Worm (Caenorhabditis elegans) whole organism, L4 larva: ENCODE results near the gene ZC262.13.

ENCODE experiments used
- R02D3.7 ChIP-seq: fragments of 150-350 bp; sonication (generic microtip); optimal IDR thresholded peaks from 3 replicates; lab custom pipeline; 2014; ENCODE audit warnings: missing biosample characterization, missing genetic modification characterization
- ZK546.5 ChIP-seq, 2 experiments: sonication (generic microtip); optimal IDR thresholded peaks; 2 replicates each; lab custom pipeline; 2017; ENCODE audit warnings: missing biosample characterization in 2 of 2, missing genetic modification characterization in 2 of 2
- aly-2 ChIP-seq: sonication (generic microtip); optimal IDR thresholded peaks from 2 replicates; lab custom pipeline; 2018; ENCODE audit warnings: missing biosample characterization, missing genetic modification characterization
- fkh-10 ChIP-seq: fragments of 150-350 bp; optimal IDR thresholded peaks from 2 replicates; lab custom pipeline; 2014; ENCODE audit warnings: missing biosample characterization, missing genetic modification reagents, missing genetic modification characterization
- gei-8 ChIP-seq: fragments of 200-800 bp; sonication (Bioruptor generic); optimal IDR thresholded peaks from 2 replicates; lab custom pipeline; 2018; ENCODE audit warnings: mild to moderate bottlenecking, missing genetic modification characterization, missing compliant biosample characterization
- lsy-2 ChIP-seq, 2 experiments: fragments of 150-350 bp in 1 of 2; sonication (generic microtip) in 1 of 2; optimal IDR thresholded peaks; 2 replicates each; lab custom pipeline; 2014 to 2017; ENCODE audit warnings: missing biosample characterization in 2 of 2, missing genetic modification characterization in 2 of 2
- mdl-1 ChIP-seq, 2 experiments: fragments of 150-350 bp in 1 of 2; sonication (generic microtip) in 1 of 2; optimal IDR thresholded peaks; 2 replicates each; lab custom pipeline; 2014 to 2017; ENCODE audit warnings: missing biosample characterization in 2 of 2, missing genetic modification characterization in 2 of 2
- pqm-1 ChIP-seq: sonication (generic microtip); optimal IDR thresholded peaks from 2 replicates; lab custom pipeline; 2017; ENCODE audit warnings: missing biosample characterization, missing genetic modification characterization
- tag-97 ChIP-seq: fragments of 200-800 bp; sonication (Bioruptor generic); IDR thresholded peaks from 2 replicates; pipeline ENCODE4 v1.3.6; 2022; ENCODE audit warnings: missing genetic modification characterization, missing compliant biosample characterization

DNA sequence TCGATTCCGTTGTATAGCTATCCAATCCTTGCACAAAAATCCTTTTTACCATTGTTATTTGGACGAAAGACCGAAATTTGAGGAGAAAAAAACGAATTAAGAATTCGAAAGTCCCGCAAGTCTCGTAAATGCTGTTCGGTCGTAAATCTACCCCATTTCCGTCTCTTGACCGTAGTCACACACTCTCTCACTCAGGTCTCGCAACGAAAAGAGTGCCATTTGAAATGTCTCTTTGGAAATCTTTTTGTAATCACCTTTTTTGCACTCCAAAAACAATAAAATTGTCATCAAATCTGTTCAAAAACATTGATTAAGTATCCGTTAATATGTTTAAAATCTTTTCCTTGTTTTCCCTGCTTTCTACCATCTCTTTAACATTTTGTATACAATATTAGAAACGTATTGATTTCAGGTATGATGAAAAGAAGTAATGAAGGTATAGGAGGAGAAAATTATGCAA lies 32.2 kb downstream of the ZC262.13 start, which contains the start of the genes R05D3.8 and rfp-1:
- peak in 1 of 2 experiments; percentile 28 for TF ChIP-seq mdl-1 (tag; optimal IDR thresholded peaks at IDR 0.05; lab: Kevin White, UChicago)
- no peak for TF ChIP-seq gei-8 (GFP tag; lab: Kevin White, UChicago)
- no peak for TF ChIP-seq tag-97 (GFP tag; lab: Robert Waterston, UW)
- peak; percentile 3 for TF ChIP-seq pqm-1
- peak; percentile 97 for TF ChIP-seq R02D3.7 (tag; lab: Kevin White, UChicago)
- peak in 1 of 2 experiments; percentile 19 for TF ChIP-seq ZK546.5 (tag; optimal IDR thresholded peaks at IDR 0.05; lab: Kevin White, UChicago)
- no peak for TF ChIP-seq aly-2 (tag; lab: Kevin White, UChicago)
- peak; percentile 36 for TF ChIP-seq fkh-10 (GFP tag; lab: Kevin White, UChicago)
- TF ChIP-seq lsy-2 (tag; optimal IDR thresholded peaks at IDR 0.05; lab: Kevin White, UChicago), result peak; percentile 97 to 99
